Fruit fly (Drosophila melanogaster) S2 (cell line): ENCODE data around the gene CG13272.

Experiments
- CG8478 ChIP-seq: fragments of >200 bp; optimal IDR thresholded peaks from 2 replicates; lab custom pipeline; 2018
- CTCF ChIP-seq, 2 experiments: fragments of >200 bp; optimal IDR thresholded peaks; 2 replicates each; lab custom pipeline; 2018

DNA sequence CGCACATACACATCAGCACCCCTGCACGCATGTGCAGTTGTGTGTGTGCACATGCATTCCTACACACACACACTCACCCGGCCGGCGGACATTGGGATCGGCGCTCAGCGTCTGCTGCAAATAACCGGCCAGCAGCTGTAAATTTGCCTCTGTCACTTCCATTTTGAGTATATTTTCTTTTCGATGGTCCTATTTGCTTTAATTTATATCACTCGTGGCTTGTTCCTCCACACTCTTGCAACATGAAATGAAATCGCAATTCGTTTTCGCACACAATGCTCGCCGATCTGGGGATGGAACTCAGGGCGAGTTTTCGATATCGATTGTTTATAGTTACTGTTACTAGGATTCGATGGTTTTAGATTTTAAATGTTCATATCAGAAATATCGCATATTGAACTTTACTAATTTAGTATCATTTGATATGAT lies 20.2 kb downstream of the CG13272 start, which contains the start of gene Cse1:
- TF ChIP-seq CTCF (optimal IDR thresholded peaks at IDR 0.05; lab: Kevin White, UChicago) (no peak), CG8478 (lab: Kevin White, UChicago) (no peak)
